Fruit fly (Drosophila melanogaster): Measurements from ENCODE around the gene Fur1.

Gene Fur1

DNA sequence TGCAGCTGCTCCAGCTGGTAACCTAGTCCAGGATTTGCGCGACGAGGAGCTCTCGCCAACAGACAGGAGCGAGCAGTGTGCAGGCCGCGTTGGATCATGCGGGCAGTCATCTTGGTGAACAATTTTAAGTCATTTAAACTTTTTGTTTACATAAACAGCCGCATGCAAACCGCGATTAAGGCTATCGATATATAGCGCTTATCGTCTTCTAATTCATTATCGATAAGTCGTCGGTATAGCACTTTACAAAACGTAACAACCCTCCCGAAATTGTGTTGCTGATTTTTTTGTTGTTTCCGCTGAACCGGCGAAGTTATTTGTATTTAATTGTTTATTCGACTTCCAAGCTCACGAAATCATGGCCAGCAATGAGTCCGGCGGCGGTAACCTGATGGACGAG, 3.9 kb upstream of the Fur1 start, which contains the start of the genes CG4553 and MED28 (continued):
- TF ChIP-seq CG4707 (GFP tag; optimal IDR thresholded peaks at IDR 0.05) (no peak), da (GFP tag; optimal IDR thresholded peaks at IDR 0.05) (no peak), knrl (GFP tag; IDR thresholded peaks at IDR 0.05; ENCODE audit: partially characterized antibody) (peak; percentile 71), CG2202 (tag; optimal IDR thresholded peaks at IDR 0.05) (no peak), NC2α (GFP tag; optimal IDR thresholded peaks at IDR 0.05) (no peak), CG10979 (tag; optimal IDR thresholded peaks at IDR 0.05) (no peak), hbn (GFP tag; IDR thresholded peaks at IDR 0.05; ENCODE audit: partially characterized antibody) (peak; percentile 85), HmgZ (tag; optimal IDR thresholded peaks at IDR 0.05) (peak; percentile 18), ind (GFP tag; optimal IDR thresholded peaks at IDR 0.05) (no peak), CG15696 (tag; optimal IDR thresholded peaks at IDR 0.05) (no peak), CG2712 (tag; optimal IDR thresholded peaks at IDR 0.05) (no peak), ro (GFP tag; IDR thresholded peaks at IDR 0.05) (no peak), CG5180 (GFP tag; optimal IDR thresholded peaks at IDR 0.05) (no peak), slp2 (GFP tag; optimal IDR thresholded peaks at IDR 0.05) (no peak), pho (GFP tag; optimal IDR thresholded peaks at IDR 0.05) (no peak)

dm6 chr3R:25471853-25472634, 814 bp downstream of the Fur1 start:
- TF ChIP-seq Aef1 (GFP tag; IDR thresholded peaks at IDR 0.05) (peak; percentile 60), lola (GFP tag; optimal IDR thresholded peaks at IDR 0.05) (no peak), CG17328 (GFP tag; IDR thresholded peaks at IDR 0.05) (no peak), CG15479 (GFP tag; optimal IDR thresholded peaks at IDR 0.05) (peak; percentile 66), kah (GFP tag; optimal IDR thresholded peaks at IDR 0.05) (peak; percentile 67), hkb (optimal IDR thresholded peaks at IDR 0.05) (no peak), hkb (GFP tag; IDR thresholded peaks at IDR 0.05) (peak; percentile 11; the same call in 1 of the 2 replicates), CG8924 (tag; optimal IDR thresholded peaks at IDR 0.05) (peak; percentile 55), nom (GFP tag; optimal IDR thresholded peaks at IDR 0.05) (no peak), CG4360 (GFP tag; IDR thresholded peaks at IDR 0.05) (peak; percentile 98), sens (GFP tag) (peak; percentile 58), CG17568 (GFP tag; optimal IDR thresholded peaks at IDR 0.05) (no peak), en (GFP tag; optimal IDR thresholded peaks at IDR 0.05) (no peak), CG2199 (GFP tag; IDR thresholded peaks at IDR 0.05) (peak; percentile 73; the same call in 1 of the 3 replicates), chinmo (GFP tag; IDR thresholded peaks at IDR 0.05; ENCODE audit: partially characterized antibody) (0 out of 4 replicates have a peak, but pooled peaks have one; percentile 6), Elba2 (GFP tag; optimal IDR thresholded peaks at IDR 0.05) (peak; percentile 76), CG17385 (GFP tag; optimal IDR thresholded peaks at IDR 0.05) (peak; percentile 55), D (optimal IDR thresholded peaks at IDR 0.05) (peak; percentile 68), D (GFP tag; optimal IDR thresholded peaks at IDR 0.05) (no peak), psq (GFP tag; optimal IDR thresholded peaks at IDR 0.05) (peak; percentile 81), CG14860 (GFP tag; IDR thresholded peaks at IDR 0.05; ENCODE audit: partially characterized antibody) (no peak), CG7745 (tag; optimal IDR thresholded peaks at IDR 0.05) (peak; percentile 48), pros (GFP tag; optimal IDR thresholded peaks at IDR 0.05) (peak; percentile 9), crp (GFP tag; optimal IDR thresholded peaks at IDR 0.05) (no peak)
